Fruit fly (Drosophila melanogaster): ENCODE measurements around the gene Mcm2.

The Mcm2 gene

DNA sequence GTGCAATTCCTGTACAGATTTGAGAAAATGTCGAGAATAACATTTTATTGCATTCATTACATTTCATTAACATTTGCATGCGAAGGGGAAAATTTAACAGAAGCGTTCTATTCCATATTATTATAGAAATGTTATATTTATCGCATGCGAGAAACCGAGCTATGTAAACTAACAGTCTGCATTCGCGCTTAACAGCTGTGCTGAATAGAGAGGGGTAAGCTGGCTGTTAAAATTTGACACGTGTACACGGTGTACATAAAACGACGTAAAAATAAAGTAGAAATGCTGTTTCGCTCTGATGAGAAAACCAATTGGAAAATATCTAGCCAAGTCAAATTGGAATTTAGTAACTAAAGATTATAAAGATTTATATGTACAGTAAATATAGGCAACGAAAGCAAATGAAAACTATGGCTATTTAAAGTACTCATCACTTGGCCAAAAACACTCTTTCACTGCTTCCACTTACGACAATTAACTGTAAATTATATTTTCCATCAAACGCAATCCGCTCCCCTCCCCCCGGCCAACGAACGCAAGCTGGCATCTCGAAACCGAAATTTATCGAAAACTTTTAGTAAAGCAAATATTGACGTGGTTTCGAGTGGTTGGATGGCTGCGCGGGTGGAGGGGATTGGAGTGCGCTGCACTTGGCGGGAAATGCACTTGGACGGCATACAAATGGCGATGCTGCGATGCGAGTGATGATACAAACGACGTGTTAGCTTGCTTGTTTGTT is 41.6 kb downstream of the Mcm2 start (continued):
- TF ChIP-seq zen2 (GFP tag; IDR thresholded peaks at IDR 0.05; ENCODE audit: partially characterized antibody) (no peak), CG14860 (GFP tag; IDR thresholded peaks at IDR 0.05; ENCODE audit: partially characterized antibody) (peak; percentile 16; the same call in 1 of the 3 replicates), CkIIα-i1 (GFP tag; IDR thresholded peaks at IDR 0.05) (no peak), Fer3 (tag; optimal IDR thresholded peaks at IDR 0.05) (no peak), CG1233 (GFP tag; optimal IDR thresholded peaks at IDR 0.05) (no peak), CG42726 (GFP tag; IDR thresholded peaks at IDR 0.05; ENCODE audit: partially characterized antibody) (no peak; the same call in 1 of the 2 replicates), CG2129 (GFP tag; IDR thresholded peaks at IDR 0.05; ENCODE audit: partially characterized antibody) (no peak), bsh (GFP tag; optimal IDR thresholded peaks at IDR 0.05) (no peak), da (GFP tag; optimal IDR thresholded peaks at IDR 0.05) (no peak), CG9437 (GFP tag; optimal IDR thresholded peaks at IDR 0.05) (no peak), sima (GFP tag; optimal IDR thresholded peaks at IDR 0.05) (no peak), Awh (GFP tag; IDR thresholded peaks at IDR 0.05) (0 out of 2 replicates have a peak, but pooled peaks have one; percentile 13), CG7963 (GFP tag; IDR thresholded peaks at IDR 0.05; ENCODE audit: partially characterized antibody) (no peak), Lim3 (GFP tag; IDR thresholded peaks at IDR 0.05) (no peak), CG9609 (GFP tag; optimal IDR thresholded peaks at IDR 0.05) (no peak), CG8924 (tag; optimal IDR thresholded peaks at IDR 0.05) (no peak), CG12236 (GFP tag; optimal IDR thresholded peaks at IDR 0.05) (no peak), knrl (GFP tag; IDR thresholded peaks at IDR 0.05; ENCODE audit: partially characterized antibody) (peak; percentile 34; the same call in 1 of the 3 replicates), ttk (GFP tag; IDR thresholded peaks at IDR 0.05) (no peak), nmo (GFP tag; optimal IDR thresholded peaks at IDR 0.05) (no peak), Rx (GFP tag; IDR thresholded peaks at IDR 0.05) (no peak), p53 (GFP tag; optimal IDR thresholded peaks at IDR 0.05) (no peak), CG10209 (GFP tag; optimal IDR thresholded peaks at IDR 0.05) (no peak), maf-S (GFP tag; optimal IDR thresholded peaks at IDR 0.05) (no peak), wek (GFP tag; optimal IDR thresholded peaks at IDR 0.05) (no peak), CG10267 (tag; optimal IDR thresholded peaks at IDR 0.05) (no peak), CG17361 (GFP tag; IDR thresholded peaks at IDR 0.05) (no peak), CG2202 (tag; optimal IDR thresholded peaks at IDR 0.05) (no peak), bcd (GFP tag; optimal IDR thresholded peaks at IDR 0.05) (no peak), caup (GFP tag; optimal IDR thresholded peaks at IDR 0.05; ENCODE audit: severe bottlenecking) (no peak), Scr (GFP tag; IDR thresholded peaks at IDR 0.05; ENCODE audit: partially characterized antibody) (peak; percentile 19), CTCF (GFP tag; optimal IDR thresholded peaks at IDR 0.05) (peak; percentile 73), Elba2 (GFP tag; optimal IDR thresholded peaks at IDR 0.05) (no peak), MBD-R2 (GFP tag; IDR thresholded peaks at IDR 0.05) (no peak), bbx (GFP tag; IDR thresholded peaks at IDR 0.05; ENCODE audit: partially characterized antibody) (peak; percentile 62; the same call in 1 of the 2 replicates), trh (GFP tag; optimal IDR thresholded peaks at IDR 0.05) (no peak), Lpt (GFP tag; optimal IDR thresholded peaks at IDR 0.05) (no peak), Hey (tag; optimal IDR thresholded peaks at IDR 0.05) (no peak), CG18011 (GFP tag; optimal IDR thresholded peaks at IDR 0.05) (no peak), CG2120 (GFP tag; optimal IDR thresholded peaks at IDR 0.05) (no peak), so (GFP tag; IDR thresholded peaks at IDR 0.05) (no peak), croc (GFP tag; conservative IDR thresholded peaks at IDR 0.05) (no peak), CG17802 (tag; optimal IDR thresholded peaks at IDR 0.05) (no peak), tio (GFP tag; optimal IDR thresholded peaks at IDR 0.05) (no peak), run (tag; optimal IDR thresholded peaks at IDR 0.05) (no peak), org-1 (GFP tag; optimal IDR thresholded peaks at IDR 0.05) (no peak), disco-r (GFP tag; optimal IDR thresholded peaks at IDR 0.05) (no peak), CG11398 (GFP tag; optimal IDR thresholded peaks at IDR 0.05) (no peak), CG5245 (GFP tag; optimal IDR thresholded peaks at IDR 0.05) (no peak), CG15011 (GFP tag; optimal IDR thresholded peaks at IDR 0.05) (no peak)

All from whole organism, embryonic.